Fruit fly (Drosophila melanogaster): ENCODE results near the gene rtet.

The rtet gene

DNA sequence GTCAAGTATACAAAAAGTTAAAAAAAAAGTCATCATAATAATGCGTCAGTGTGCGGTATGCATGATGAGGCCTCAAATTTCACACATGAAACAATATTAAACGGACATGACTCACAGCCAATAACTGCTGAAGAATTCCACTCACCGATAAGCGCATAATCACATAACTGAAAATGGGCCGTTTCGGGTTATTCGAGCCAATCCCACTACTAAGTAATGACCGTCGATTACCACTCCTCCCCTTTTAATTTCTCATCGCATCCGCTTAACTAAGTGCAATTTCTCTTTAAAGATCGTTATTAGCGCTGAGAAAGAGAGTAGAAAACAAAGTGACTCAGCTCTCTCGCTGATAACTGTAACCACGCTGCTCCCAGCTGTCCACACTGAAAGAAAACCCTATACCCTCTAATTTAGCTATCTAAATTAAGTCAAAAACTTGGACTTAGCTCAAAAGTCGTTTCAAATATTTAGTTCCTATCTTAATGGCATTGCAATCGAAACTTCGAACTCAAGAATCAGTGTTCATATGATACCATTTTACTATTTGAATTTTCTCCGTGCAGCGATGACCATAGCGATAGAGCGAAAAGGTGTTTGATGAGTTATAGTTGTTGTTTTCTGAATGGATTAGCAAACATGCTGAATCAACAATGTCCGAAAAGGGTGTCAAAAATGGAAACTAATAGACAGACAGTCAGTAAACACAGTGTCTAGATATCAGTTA is 4.7 kb downstream of the rtet start (continued):
- peak; percentile 89 for TF ChIP-seq CG17359 (tag; optimal IDR thresholded peaks at IDR 0.05)
- peak; percentile 78 for TF ChIP-seq CG14710 (tag; optimal IDR thresholded peaks at IDR 0.05)
- TF ChIP-seq CG15601 (tag; optimal IDR thresholded peaks at IDR 0.05), result peak; percentile 79
- TF ChIP-seq Atf-2 (GFP tag; optimal IDR thresholded peaks at IDR 0.05), result peak; percentile 90
- peak; percentile 62 for TF ChIP-seq ssp (GFP tag; IDR thresholded peaks at IDR 0.05)
- TF ChIP-seq Tbp (GFP tag; optimal IDR thresholded peaks at IDR 0.05), result no peak
- peak; percentile 40 for TF ChIP-seq CG5180 (GFP tag; optimal IDR thresholded peaks at IDR 0.05)
- TF ChIP-seq CG4424 (GFP tag; optimal IDR thresholded peaks at IDR 0.05), result peak; percentile 15
- peak; percentile 87 for TF ChIP-seq btn (GFP tag; optimal IDR thresholded peaks at IDR 0.05)
- TF ChIP-seq CG3281 (GFP tag; optimal IDR thresholded peaks at IDR 0.05), result peak; percentile 85
- peak; percentile 76 for TF ChIP-seq disco-r (GFP tag; optimal IDR thresholded peaks at IDR 0.05)
- peak; percentile 27 for TF ChIP-seq bigmax (GFP tag; optimal IDR thresholded peaks at IDR 0.05)
- TF ChIP-seq Doc3 (GFP tag; IDR thresholded peaks at IDR 0.05; ENCODE audit: partially characterized antibody), result no peak
- TF ChIP-seq CG4282 (GFP tag; optimal IDR thresholded peaks at IDR 0.05), result peak; percentile 83
- TF ChIP-seq NK7.1 (GFP tag; optimal IDR thresholded peaks at IDR 0.05), result peak; percentile 88
- TF ChIP-seq CG6854 (GFP tag; optimal IDR thresholded peaks at IDR 0.05), result peak; percentile 79
- TF ChIP-seq Dip2 (GFP tag; IDR thresholded peaks at IDR 0.05), result no peak
- TF ChIP-seq D (optimal IDR thresholded peaks at IDR 0.05), result no peak
- peak; percentile 60 for TF ChIP-seq D (GFP tag; optimal IDR thresholded peaks at IDR 0.05)
- TF ChIP-seq CG14965 (GFP tag; optimal IDR thresholded peaks at IDR 0.05; ENCODE audit: borderline replicate concordance), result peak; percentile 66
- TF ChIP-seq dimm (GFP tag; IDR thresholded peaks at IDR 0.05), result peak; percentile 69
- TF ChIP-seq PHDP (tag; optimal IDR thresholded peaks at IDR 0.05), result peak; percentile 93
- peak; percentile 59 for TF ChIP-seq Hmx (GFP tag; optimal IDR thresholded peaks at IDR 0.05)
- peak; percentile 91 for TF ChIP-seq Hsf (GFP tag; optimal IDR thresholded peaks at IDR 0.05)
- TF ChIP-seq Adf1 (GFP tag; IDR thresholded peaks at IDR 0.05), result no peak; the same call in 1 of the 2 replicates
- TF ChIP-seq CG2116 (GFP tag; optimal IDR thresholded peaks at IDR 0.05), result peak; percentile 52
- TF ChIP-seq dmrt11E (tag; optimal IDR thresholded peaks at IDR 0.05), result peak; percentile 74
- peak; percentile 75 for TF ChIP-seq CG1602 (GFP tag; optimal IDR thresholded peaks at IDR 0.05)
- TF ChIP-seq sens (GFP tag), result peak; percentile 98
- peak; percentile 66 for TF ChIP-seq Dbx (GFP tag; IDR thresholded peaks at IDR 0.05)
- TF ChIP-seq fru (optimal IDR thresholded peaks at IDR 0.05), result no peak
- no peak for TF ChIP-seq br (optimal IDR thresholded peaks at IDR 0.05)
- peak; percentile 87 for TF ChIP-seq Dip3 (GFP tag; optimal IDR thresholded peaks at IDR 0.05)
- peak; percentile 92 for TF ChIP-seq Xbp1 (GFP tag; optimal IDR thresholded peaks at IDR 0.05)
- peak; percentile 60; the same call in 1 of the 2 replicates for TF ChIP-seq MBD-R2 (GFP tag; IDR thresholded peaks at IDR 0.05)
- TF ChIP-seq CG4820 (GFP tag; optimal IDR thresholded peaks at IDR 0.05), result peak; percentile 81
- TF ChIP-seq Drgx (GFP tag; IDR thresholded peaks at IDR 0.05), result peak; percentile 85
- peak; percentile 69 for TF ChIP-seq CG8281 (tag; optimal IDR thresholded peaks at IDR 0.05)
- TF ChIP-seq Ptx1 (GFP tag; IDR thresholded peaks at IDR 0.05), result peak; percentile 86
- TF ChIP-seq Nf-YA (GFP tag; IDR thresholded peaks at IDR 0.05), result peak; percentile 69
- TF ChIP-seq bsh (GFP tag; optimal IDR thresholded peaks at IDR 0.05), result peak; percentile 24 to 91
- TF ChIP-seq Sry-δ (GFP tag; optimal IDR thresholded peaks at IDR 0.05), result peak; percentile 59
- TF ChIP-seq Hr51 (GFP tag; optimal IDR thresholded peaks at IDR 0.05), result peak; percentile 89 to 91
- peak; percentile 88 for TF ChIP-seq CG34422 (GFP tag; IDR thresholded peaks at IDR 0.05)
- TF ChIP-seq Vsx1 (GFP tag; optimal IDR thresholded peaks at IDR 0.05), result peak; percentile 83
- TF ChIP-seq CG13894 (tag; optimal IDR thresholded peaks at IDR 0.05), result peak; percentile 21
- TF ChIP-seq CG9215 (GFP tag; IDR thresholded peaks at IDR 0.05), result peak; percentile 61
- peak; percentile 74 for TF ChIP-seq CG10274 (GFP tag; optimal IDR thresholded peaks at IDR 0.05)
- peak; percentile 61 for TF ChIP-seq CG8944 (GFP tag; optimal IDR thresholded peaks at IDR 0.05)
- TF ChIP-seq phol (tag; optimal IDR thresholded peaks at IDR 0.05), result peak; percentile 79
